Worm (Caenorhabditis elegans): ENCODE results near the gene twk-33.

DNA sequence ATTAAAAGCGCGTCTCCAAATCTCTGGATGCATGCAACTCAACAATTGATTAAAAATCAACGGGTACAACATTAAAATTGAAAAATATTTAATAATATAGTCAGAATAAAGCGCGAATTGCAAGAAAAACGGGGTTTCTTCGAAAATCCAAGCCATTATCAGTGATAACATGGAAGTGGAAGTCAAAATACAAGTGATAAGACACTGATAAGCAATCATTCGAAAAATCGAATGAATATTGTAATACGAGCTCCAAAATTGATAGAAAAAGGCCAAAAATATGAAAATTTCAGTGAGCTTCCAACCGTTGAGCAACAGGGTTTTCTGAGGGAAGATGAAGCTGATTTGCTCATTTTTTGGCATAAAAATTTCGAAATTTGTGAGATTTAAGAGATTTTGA is 19.9 kb downstream of the twk-33 start:
- TF ChIP-seq unc-62 (GFP tag; optimal IDR thresholded peaks at IDR 0.05) (no peak), skn-1 (tag; optimal IDR thresholded peaks at IDR 0.05) (no peak)
